Fruit fly (Drosophila melanogaster) whole organism: ENCODE measurements around the gene aay.
A peak's percentile ranks its signal among the peaks of the same experiment; 100 is the strongest.

Source experiments
- CG8478 ChIP-seq: fragments of >200 bp; optimal IDR thresholded peaks from 2 replicates; lab custom pipeline; 2018; ENCODE audit warnings: inconsistent platforms
- Dll ChIP-seq: fragments of >200 bp; optimal IDR thresholded peaks from 2 replicates; lab custom pipeline; 2017
- EcR ChIP-seq, 2 experiments: fragments of >200 bp; optimal IDR thresholded peaks; 2 replicates each; lab custom pipeline; 2017; ENCODE audit warnings: missing biosample characterization in 2 of 2, missing genetic modification characterization in 2 of 2, missing genetic modification reagents in 2 of 2
- pan ChIP-seq: fragments of >200 bp; optimal IDR thresholded peaks from 2 replicates; lab custom pipeline; 2017
- psq ChIP-seq: fragments of >200 bp; optimal IDR thresholded peaks from 2 replicates; lab custom pipeline; 2017
- usp ChIP-seq: fragments of >200 bp; optimal IDR thresholded peaks from 2 replicates; lab custom pipeline; 2017; ENCODE audit warnings: missing biosample characterization, missing genetic modification characterization, mixed read lengths

dm6 chr3L:9377198-9378035 is 45.6 kb upstream of the aay start, which contains the start of gene Hsp26:
- no peak for TF ChIP-seq psq (lab: Kevin White, UChicago)
- TF ChIP-seq pan: no peak
- no peak for TF ChIP-seq usp (GFP tag; lab: Kevin White, UChicago)
- TF ChIP-seq EcR (GFP tag; optimal IDR thresholded peaks at IDR 0.05; lab: Kevin White, UChicago): peak; percentile 74 to 96
- no peak for TF ChIP-seq CG8478 (lab: Kevin White, UChicago)
- no peak for TF ChIP-seq Dll (lab: Kevin White, UChicago)
